Worm (Caenorhabditis elegans) whole organism, L4 larva: Measurements from ENCODE around the gene igdb-3.

Experiments
- D1046.2 ChIP-seq: fragments of 200-800 bp; sonication (Bioruptor generic); IDR thresholded peaks from 2 replicates; pipeline ENCODE4 v1.3.6; 2022; ENCODE audit warnings: missing genetic modification characterization, missing compliant biosample characterization
- F10B5.3 ChIP-seq: sonication (generic microtip); optimal IDR thresholded peaks from 2 replicates; lab custom pipeline; 2016; ENCODE audit warnings: mild to moderate bottlenecking, missing genetic modification characterization, missing compliant biosample characterization
- R02D3.7 ChIP-seq: fragments of 150-350 bp; sonication (generic microtip); optimal IDR thresholded peaks from 3 replicates; lab custom pipeline; 2014; ENCODE audit warnings: missing biosample characterization, missing genetic modification characterization
- T20F7.1 ChIP-seq: fragments of 200-800 bp; sonication (Bioruptor generic); optimal IDR thresholded peaks from 2 replicates; lab custom pipeline; 2018; ENCODE audit warnings: mild to moderate bottlenecking, missing genetic modification characterization, missing compliant biosample characterization
- T26A8.4 ChIP-seq: fragments of 200-800 bp; sonication (Bioruptor generic); IDR thresholded peaks from 2 replicates; pipeline ENCODE4 v1.3.6; 2022; ENCODE audit warnings: missing genetic modification characterization, missing compliant biosample characterization
- aly-2 ChIP-seq: sonication (generic microtip); optimal IDR thresholded peaks from 2 replicates; lab custom pipeline; 2018; ENCODE audit warnings: missing biosample characterization, missing genetic modification characterization
- ama-1 ChIP-seq: fragments of 150-350 bp; optimal IDR thresholded peaks from 2 replicates; lab custom pipeline; 2014; ENCODE audit warnings: inconsistent platforms, mixed read lengths
- ceh-20 ChIP-seq: fragments of 200-800 bp; sonication (Bioruptor generic); IDR thresholded peaks from 2 replicates; pipeline ENCODE4 v1.3.6; 2022; ENCODE audit warnings: missing genetic modification reagents, missing genetic modification characterization, missing compliant biosample characterization
- ctbp-1 ChIP-seq: fragments of 200-800 bp; sonication (Bioruptor generic); IDR thresholded peaks from 2 replicates; pipeline ENCODE4 v1.3.6; 2022; ENCODE audit warnings: missing genetic modification reagents, missing genetic modification characterization, missing compliant biosample characterization
- daf-12 ChIP-seq: fragments of 150-350 bp; optimal IDR thresholded peaks from 2 replicates; lab custom pipeline; 2014; ENCODE audit warnings: missing biosample characterization, missing genetic modification reagents, missing genetic modification characterization
- daf-16 ChIP-seq, 3 experiments: sonication (generic microtip); optimal IDR thresholded peaks; 2 replicates each; lab custom pipeline; 2016 to 2017; ENCODE audit warnings: missing genetic modification characterization in 3 of 3, missing genetic modification reagents in 3 of 3, mild to moderate bottlenecking in 2 of 3, missing compliant biosample characterization in 2 of 3, missing biosample characterization in 1 of 3, moderate library complexity in 1 of 3
- dmd-6 ChIP-seq: fragments of 200-800 bp; sonication (Bioruptor generic); IDR thresholded peaks from 2 replicates; pipeline ENCODE4 v1.3.6; 2022; ENCODE audit warnings: missing genetic modification reagents, missing genetic modification characterization, missing compliant biosample characterization
- dmd-8 ChIP-seq: fragments of 200-800 bp; sonication (Bioruptor generic); IDR thresholded peaks from 2 replicates; pipeline ENCODE4 v1.3.6; 2022; ENCODE audit warnings: missing genetic modification characterization, missing compliant biosample characterization
- dpl-1 ChIP-seq: fragments of 150-350 bp; optimal IDR thresholded peaks from 2 replicates; lab custom pipeline; 2014; ENCODE audit warnings: missing biosample characterization, missing genetic modification reagents, missing genetic modification characterization
- duxl-1 ChIP-seq: sonication (generic microtip); optimal IDR thresholded peaks from 2 replicates; lab custom pipeline; 2016; ENCODE audit warnings: mild to moderate bottlenecking, missing genetic modification characterization, moderate library complexity, missing compliant biosample characterization; ENCODE audit not compliant: poor library complexity
- egl-27 ChIP-seq: sonication (generic microtip); optimal IDR thresholded peaks from 3 replicates; lab custom pipeline; 2017; ENCODE audit warnings: missing biosample characterization, missing genetic modification reagents, missing genetic modification characterization
- fkh-10 ChIP-seq: fragments of 150-350 bp; optimal IDR thresholded peaks from 2 replicates; lab custom pipeline; 2014; ENCODE audit warnings: missing biosample characterization, missing genetic modification reagents, missing genetic modification characterization
- hlh-30 ChIP-seq: sonication (generic microtip); optimal IDR thresholded peaks from 2 replicates; lab custom pipeline; 2017; ENCODE audit warnings: antibody characterized with exemption, mild to moderate bottlenecking, missing genetic modification characterization, missing compliant biosample characterization; ENCODE audit not compliant: insufficient read depth
- hmg-1.1 ChIP-seq: fragments of 200-800 bp; sonication (Bioruptor generic); IDR thresholded peaks from 2 replicates; pipeline ENCODE4 v1.3.6; 2022; ENCODE audit warnings: missing genetic modification reagents, missing genetic modification characterization, missing compliant biosample characterization
- lin-1 ChIP-seq: fragments of 200-800 bp; sonication (Bioruptor generic); IDR thresholded peaks from 2 replicates; pipeline ENCODE4 v1.3.6; 2022; ENCODE audit warnings: missing genetic modification reagents, missing genetic modification characterization, missing compliant biosample characterization
- lin-38 ChIP-seq: fragments of 200-800 bp; sonication (Bioruptor generic); IDR thresholded peaks from 2 replicates; pipeline ENCODE4 v1.3.6; 2022; ENCODE audit warnings: missing genetic modification reagents, missing genetic modification characterization, missing compliant biosample characterization
- lir-3 ChIP-seq: sonication (generic microtip); optimal IDR thresholded peaks from 2 replicates; lab custom pipeline; 2016; ENCODE audit warnings: mild to moderate bottlenecking, missing genetic modification characterization, missing compliant biosample characterization
- mdt-29 ChIP-seq: fragments of 200-800 bp; sonication (Bioruptor generic); IDR thresholded peaks from 2 replicates; pipeline ENCODE4 v1.3.6; 2022; ENCODE audit warnings: missing genetic modification reagents, missing genetic modification characterization, missing compliant biosample characterization
- mxl-2 ChIP-seq: fragments of 200-800 bp; sonication (Bioruptor generic); conservative IDR thresholded peaks from 2 replicates; pipeline ENCODE4 v1.3.6; 2022; ENCODE audit warnings: missing genetic modification reagents, missing genetic modification characterization, missing compliant biosample characterization
- nhr-102 ChIP-seq: sonication (generic microtip); optimal IDR thresholded peaks from 2 replicates; lab custom pipeline; 2016; ENCODE audit warnings: mild to moderate bottlenecking, missing genetic modification characterization, moderate library complexity, missing compliant biosample characterization
- nhr-111 ChIP-seq: fragments of 200-800 bp; sonication (Bioruptor generic); optimal IDR thresholded peaks from 2 replicates; lab custom pipeline; 2018; ENCODE audit warnings: mild to moderate bottlenecking, missing genetic modification characterization, missing compliant biosample characterization
- nhr-28 ChIP-seq: fragments of 150-350 bp; optimal IDR thresholded peaks from 2 replicates; lab custom pipeline; 2014; ENCODE audit warnings: missing biosample characterization, missing genetic modification characterization
- nhr-41 ChIP-seq: fragments of 200-800 bp; sonication (Bioruptor generic); IDR thresholded peaks from 2 replicates; pipeline ENCODE4 v1.3.6; 2022; ENCODE audit warnings: missing genetic modification reagents, missing genetic modification characterization, missing compliant biosample characterization
- nhr-6 ChIP-seq: fragments of 150-350 bp; optimal IDR thresholded peaks from 2 replicates; lab custom pipeline; 2014; ENCODE audit warnings: missing biosample characterization, missing genetic modification characterization
- nhr-77 ChIP-seq: fragments of 150-350 bp; optimal IDR thresholded peaks from 2 replicates; lab custom pipeline; 2014; ENCODE audit warnings: missing biosample characterization, missing genetic modification characterization
- pha-4 ChIP-seq, 2 experiments: fragments of 150-350 bp in 1 of 2; fragments of 200-800 bp in 1 of 2; sonication (Bioruptor generic) in 1 of 2; IDR thresholded peaks in 1 of 2; optimal IDR thresholded peaks in 1 of 2; 2 replicates each; pipeline versions ENCODE4 v1.3.6 to Lab custom; 2014 to 2022; ENCODE audit warnings: missing genetic modification characterization in 2 of 2, missing genetic modification reagents in 2 of 2, missing biosample characterization in 1 of 2, missing compliant biosample characterization in 1 of 2
- pqm-1 ChIP-seq: sonication (generic microtip); optimal IDR thresholded peaks from 2 replicates; lab custom pipeline; 2017; ENCODE audit warnings: missing biosample characterization, missing genetic modification characterization
- saeg-2 ChIP-seq: fragments of 200-800 bp; sonication (Bioruptor generic); IDR thresholded peaks from 2 replicates; pipeline ENCODE4 v1.3.6; 2022; ENCODE audit warnings: missing genetic modification reagents, missing genetic modification characterization, missing compliant biosample characterization
- set-16 ChIP-seq: fragments of 200-800 bp; sonication (Bioruptor generic); IDR thresholded peaks from 2 replicates; pipeline ENCODE4 v1.3.6; 2022; ENCODE audit warnings: missing genetic modification reagents, missing genetic modification characterization, missing compliant biosample characterization
- snpc-4 ChIP-seq: fragments of 150-350 bp; optimal IDR thresholded peaks from 2 replicates; lab custom pipeline; 2014; ENCODE audit warnings: missing biosample characterization, missing genetic modification characterization
- tag-97 ChIP-seq: fragments of 200-800 bp; sonication (Bioruptor generic); IDR thresholded peaks from 2 replicates; pipeline ENCODE4 v1.3.6; 2022; ENCODE audit warnings: missing genetic modification characterization, missing compliant biosample characterization
- unc-62 ChIP-seq, 3 experiments: fragments of 150-350 bp in 1 of 3; sonication (generic microtip); optimal IDR thresholded peaks in 2 of 3; peaks in 1 of 3; 1 replicate in 1 of 3; 2 replicates in 2 of 3; lab custom pipeline; 2014 to 2017; ENCODE audit warnings: missing biosample characterization in 3 of 3, missing genetic modification characterization in 3 of 3, missing genetic modification reagents in 3 of 3, missing genotype in 1 of 3
- ztf-11 ChIP-seq: fragments of 150-350 bp; optimal IDR thresholded peaks from 2 replicates; lab custom pipeline; 2014; ENCODE audit warnings: missing biosample characterization, missing genetic modification characterization

Gene igdb-3

ce11 chrX:6430510-6430909 is 45.2 kb downstream of the igdb-3 start, which contains the start of gene ctsa-2:
Gene ctsa-2 (minus strand): TSS chrX:6430610.
- TF ChIP-seq mxl-2 (no peak), ceh-20 (no peak), pha-4 (GFP tag; IDR thresholded peaks at IDR 0.05; lab: Robert Waterston, UW) (no peak), pha-4 (tag; optimal IDR thresholded peaks at IDR 0.05; lab: Kevin White, UChicago) (no peak), lin-38 (GFP tag; lab: Robert Waterston, UW) (no peak), mdt-29 (GFP tag; lab: Robert Waterston, UW) (no peak), nhr-111 (GFP tag; lab: Kevin White, UChicago) (no peak), nhr-102 (tag; lab: Kevin White, UChicago) (no peak), lir-3 (tag; lab: Kevin White, UChicago) (no peak), hmg-1.1 (GFP tag; lab: Robert Waterston, UW) (no peak), T20F7.1 (GFP tag; lab: Kevin White, UChicago) (no peak), nhr-6 (tag; lab: Kevin White, UChicago) (no peak), dpl-1 (GFP tag; lab: Kevin White, UChicago) (no peak), unc-62 (GFP tag; optimal IDR thresholded peaks at IDR 0.05 in 1 of 2; lab: Kevin White, UChicago) (no peak), unc-62 (tag; optimal IDR thresholded peaks at IDR 0.05; lab: Kevin White, UChicago) (no peak), saeg-2 (GFP tag; lab: Robert Waterston, UW) (no peak)

ce11 chrX:6433688-6434087 is 48.4 kb downstream of the igdb-3 start, which contains the start of gene K10C2.2:
Gene K10C2.2 (minus strand): TSS chrX:6433788.
- TF ChIP-seq T26A8.4 (no peak), ctbp-1 (no peak), mxl-2 (no peak), nhr-77 (no peak), dmd-6 (GFP tag; lab: Robert Waterston, UW) (no peak), pha-4 (GFP tag; IDR thresholded peaks at IDR 0.05; lab: Robert Waterston, UW) (no peak), pha-4 (tag; optimal IDR thresholded peaks at IDR 0.05; lab: Kevin White, UChicago) (no peak), hlh-30 (tag; lab: Kevin White, UChicago) (no peak), unc-62 (GFP tag; optimal IDR thresholded peaks at IDR 0.05 in 1 of 2; lab: Kevin White, UChicago) (no peak), unc-62 (tag; optimal IDR thresholded peaks at IDR 0.05; lab: Kevin White, UChicago) (no peak), daf-16 (GFP tag; optimal IDR thresholded peaks at IDR 0.05; lab: Kevin White, UChicago) (no peak), daf-16 (tag; optimal IDR thresholded peaks at IDR 0.05; lab: Kevin White, UChicago) (no peak), snpc-4 (tag; lab: Kevin White, UChicago) (no peak), hmg-1.1 (GFP tag; lab: Robert Waterston, UW) (no peak), aly-2 (no peak), pqm-1 (tag; lab: Kevin White, UChicago) (no peak), lin-1 (GFP tag; lab: Robert Waterston, UW) (no peak), F10B5.3 (tag; lab: Kevin White, UChicago) (no peak), duxl-1 (tag; lab: Kevin White, UChicago) (no peak), set-16 (no peak)

- TF ChIP-seq egl-27 (tag; lab: Kevin White, UChicago): no peak
- no peak for TF ChIP-seq D1046.2 (GFP tag; lab: Robert Waterston, UW)
- no peak for TF ChIP-seq tag-97 (GFP tag; lab: Robert Waterston, UW)
- no peak for TF ChIP-seq nhr-41 (GFP tag; lab: Robert Waterston, UW)
- TF ChIP-seq nhr-111 (GFP tag; lab: Kevin White, UChicago): no peak
- no peak for TF ChIP-seq R02D3.7 (tag; lab: Kevin White, UChicago)
- no peak for TF ChIP-seq nhr-28 (tag; lab: Kevin White, UChicago)
- TF ChIP-seq daf-12 (tag; lab: Kevin White, UChicago): no peak
- no peak for TF ChIP-seq fkh-10 (GFP tag; lab: Kevin White, UChicago)
- no peak for TF ChIP-seq ama-1 (lab: Kevin White, UChicago)
- TF ChIP-seq dmd-8 (GFP tag; lab: Robert Waterston, UW): no peak
- no peak for TF ChIP-seq ztf-11
Measured at ce11 chrX:6435812-6436211, 50.5 kb downstream of the igdb-3 start.
